Worm (Caenorhabditis elegans) whole organism, L4/young adult: Measurements from ENCODE around the gene ufbp-1.

ENCODE experiments used
- W03F9.2 ChIP-seq: fragments of 150-350 bp; optimal IDR thresholded peaks from 2 replicates; lab custom pipeline; 2014; ENCODE audit warnings: missing biosample characterization, missing genetic modification characterization
- dao-5 ChIP-seq: sonication (generic microtip); optimal IDR thresholded peaks from 2 replicates; lab custom pipeline; 2016; ENCODE audit warnings: missing genotype, missing genetic modification characterization, moderate library complexity, missing compliant biosample characterization
- him-1 ChIP-seq: sonication (generic microtip); optimal IDR thresholded peaks from 2 replicates; lab custom pipeline; 2016; ENCODE audit warnings: missing genotype, missing genetic modification reagents, missing genetic modification characterization, missing compliant biosample characterization

DNA sequence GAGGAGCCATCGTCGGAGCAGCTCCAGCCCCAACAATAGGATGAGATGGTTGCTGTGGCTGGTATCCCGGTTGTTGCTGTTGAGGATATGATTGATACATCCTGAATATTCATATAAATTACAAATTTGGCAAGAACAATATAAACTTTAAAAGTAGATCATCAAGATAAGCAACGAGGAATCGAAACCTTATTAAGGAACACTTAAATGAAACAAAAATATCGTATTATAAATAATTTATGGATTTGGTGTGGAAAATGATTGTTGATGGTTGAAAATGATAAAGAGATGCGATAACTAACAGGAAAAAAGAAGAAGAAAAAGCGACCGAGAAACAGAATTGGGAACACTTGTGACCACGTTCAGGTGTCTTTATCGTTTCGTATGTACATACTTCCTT, 4.1 kb downstream of the ufbp-1 start, which contains the start of gene pqn-96:
- no peak for TF ChIP-seq him-1 (tag; lab: Kevin White, UChicago)
- no peak for TF ChIP-seq dao-5 (tag; lab: Kevin White, UChicago)
- no peak for TF ChIP-seq W03F9.2 (tag; lab: Kevin White, UChicago)
